Worm (Caenorhabditis elegans) whole organism, late embryonic: ENCODE results near the gene ZK816.1.

Experiments
- Y22D7AL.16 ChIP-seq: sonication (generic microtip); optimal IDR thresholded peaks from 2 replicates; lab custom pipeline; 2016; ENCODE audit warnings: missing genetic modification characterization, missing compliant biosample characterization
- ceh-14 ChIP-seq: sonication (generic microtip); optimal IDR thresholded peaks from 2 replicates; lab custom pipeline; 2016; ENCODE audit warnings: missing genotype, missing genetic modification characterization, missing compliant biosample characterization
- lin-11 ChIP-seq: fragments of 200-800 bp; sonication (Bioruptor generic); optimal IDR thresholded peaks from 2 replicates; lab custom pipeline; 2018; ENCODE audit warnings: mild to moderate bottlenecking, missing genetic modification characterization, missing compliant biosample characterization
- pha-4 ChIP-seq: fragments of 150-350 bp; optimal IDR thresholded peaks from 2 replicates; lab custom pipeline; 2018; ENCODE audit warnings: missing biosample characterization, missing genetic modification reagents, missing genetic modification characterization
- syd-9 ChIP-seq: sonication (generic microtip); optimal IDR thresholded peaks from 2 replicates; lab custom pipeline; 2016; ENCODE audit warnings: mild to moderate bottlenecking, missing genetic modification characterization, moderate library complexity, missing compliant biosample characterization
- unc-55 ChIP-seq: sonication (generic microtip); optimal IDR thresholded peaks from 2 replicates; lab custom pipeline; 2017; ENCODE audit warnings: missing biosample characterization, missing genetic modification reagents, missing genetic modification characterization

DNA sequence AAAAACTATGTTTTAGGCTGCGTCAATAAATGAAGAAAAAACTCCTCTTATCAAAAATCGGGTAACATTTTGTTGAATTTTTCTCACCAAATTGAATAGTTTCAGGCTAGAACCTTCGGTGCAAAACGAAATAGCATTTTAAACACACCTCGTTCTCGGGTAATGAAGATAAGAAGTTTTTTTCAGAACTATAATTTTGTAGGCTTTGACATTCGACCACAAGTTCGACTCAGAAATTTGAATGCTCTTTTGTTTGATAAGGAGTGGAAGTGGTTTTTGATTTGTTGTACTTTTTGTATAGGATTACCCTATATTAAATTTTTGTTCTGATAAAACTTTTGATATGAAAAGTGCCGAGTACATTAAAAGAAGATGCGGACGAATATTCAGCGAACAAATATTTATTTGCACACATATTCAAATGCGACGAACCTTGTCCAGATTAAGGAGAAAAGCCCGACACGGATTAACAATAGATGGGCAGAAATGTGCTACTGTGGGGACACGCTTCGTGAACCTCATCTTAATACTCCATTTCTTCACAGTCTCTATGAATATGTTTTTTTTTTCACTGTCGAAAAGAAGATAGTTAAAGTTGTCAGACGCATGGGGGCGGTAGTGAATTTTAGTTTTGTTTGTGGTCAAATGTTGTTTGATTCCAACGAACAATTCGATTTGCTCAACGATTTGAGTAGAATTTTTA, 44.8 kb upstream of the ZK816.1 start:
- TF ChIP-seq syd-9 (tag; lab: Kevin White, UChicago) (no peak), unc-55 (GFP tag; lab: Kevin White, UChicago) (no peak), ceh-14 (tag; lab: Kevin White, UChicago) (no peak), Y22D7AL.16 (tag; lab: Kevin White, UChicago) (no peak), lin-11 (tag; lab: Kevin White, UChicago) (no peak), pha-4 (tag; lab: Kevin White, UChicago) (no peak)
